Worm (Caenorhabditis elegans) whole organism, early embryonic: Measurements from ENCODE around the gene pid-1.

Experiments used
- B0310.2 ChIP-seq: sonication (generic microtip); optimal IDR thresholded peaks from 2 replicates; lab custom pipeline; 2016; ENCODE audit warnings: mild to moderate bottlenecking, missing genetic modification characterization, missing compliant biosample characterization
- F13C5.2 ChIP-seq: sonication (generic microtip); optimal IDR thresholded peaks from 2 replicates; lab custom pipeline; 2017; ENCODE audit warnings: mild to moderate bottlenecking, missing genetic modification characterization, inconsistent platforms, missing compliant biosample characterization
- aly-1 ChIP-seq: sonication (generic microtip); optimal IDR thresholded peaks from 2 replicates; lab custom pipeline; 2016; ENCODE audit warnings: missing genetic modification characterization, missing compliant biosample characterization
- ama-1 ChIP-seq: fragments of 150-350 bp; optimal IDR thresholded peaks from 2 replicates; lab custom pipeline; 2014
- ceh-13 ChIP-seq: fragments of 200-800 bp; sonication (Bioruptor generic); optimal IDR thresholded peaks from 2 replicates; lab custom pipeline; 2018; ENCODE audit warnings: mild to moderate bottlenecking, missing genetic modification characterization, missing compliant biosample characterization
- ceh-36 ChIP-seq: sonication (generic microtip); optimal IDR thresholded peaks from 2 replicates; lab custom pipeline; 2016; ENCODE audit warnings: missing genetic modification characterization, inconsistent platforms, missing compliant biosample characterization
- ets-7 ChIP-seq: sonication (generic microtip); optimal IDR thresholded peaks from 2 replicates; lab custom pipeline; 2016; ENCODE audit warnings: missing genotype, missing genetic modification characterization, missing compliant biosample characterization
- flt-1 ChIP-seq: fragments of 200-800 bp; sonication (Bioruptor generic); IDR thresholded peaks from 2 replicates; pipeline ENCODE4 v1.3.6; 2022; ENCODE audit warnings: missing genetic modification characterization, missing compliant biosample characterization
- hmbx-1 ChIP-seq: sonication (generic microtip); optimal IDR thresholded peaks from 2 replicates; lab custom pipeline; 2016; ENCODE audit warnings: mild to moderate bottlenecking, missing genetic modification characterization, missing compliant biosample characterization
- hmg-4 ChIP-seq: fragments of 200-800 bp; sonication (Bioruptor generic); optimal IDR thresholded peaks from 2 replicates; lab custom pipeline; 2018; ENCODE audit warnings: mild to moderate bottlenecking, missing genetic modification characterization, missing compliant biosample characterization
- hnd-1 ChIP-seq: sonication (generic microtip); optimal IDR thresholded peaks from 2 replicates; lab custom pipeline; 2016; ENCODE audit warnings: missing genetic modification characterization, missing compliant biosample characterization
- pes-1 ChIP-seq: fragments of 200-800 bp; sonication (Bioruptor generic); IDR thresholded peaks from 2 replicates; pipeline ENCODE4 v1.3.6; 2022; ENCODE audit warnings: missing genetic modification reagents, missing genetic modification characterization, missing compliant biosample characterization
- scrt-1 ChIP-seq: fragments of 200-800 bp; sonication (Bioruptor generic); IDR thresholded peaks from 2 replicates; pipeline ENCODE4 v1.3.6; 2022; ENCODE audit warnings: missing genetic modification characterization, missing compliant biosample characterization
- sea-1 ChIP-seq: fragments of 200-800 bp; sonication (Bioruptor generic); conservative IDR thresholded peaks from 2 replicates; pipeline ENCODE4 v1.3.6; 2022; ENCODE audit warnings: missing genetic modification characterization, missing compliant biosample characterization
- tbx-11 ChIP-seq: fragments of 200-800 bp; sonication (Bioruptor generic); IDR thresholded peaks from 2 replicates; pipeline ENCODE4 v1.3.6; 2022; ENCODE audit warnings: missing genetic modification characterization, missing compliant biosample characterization
- tbx-37 ChIP-seq: fragments of 200-800 bp; sonication (Bioruptor generic); conservative IDR thresholded peaks from 2 replicates; pipeline ENCODE4 v1.3.6; 2022; ENCODE audit warnings: missing genetic modification reagents, missing genetic modification characterization, missing compliant biosample characterization
- tra-4 ChIP-seq: sonication (generic microtip); optimal IDR thresholded peaks from 2 replicates; lab custom pipeline; 2017; ENCODE audit warnings: missing genetic modification characterization, missing compliant biosample characterization

The pid-1 gene

DNA sequence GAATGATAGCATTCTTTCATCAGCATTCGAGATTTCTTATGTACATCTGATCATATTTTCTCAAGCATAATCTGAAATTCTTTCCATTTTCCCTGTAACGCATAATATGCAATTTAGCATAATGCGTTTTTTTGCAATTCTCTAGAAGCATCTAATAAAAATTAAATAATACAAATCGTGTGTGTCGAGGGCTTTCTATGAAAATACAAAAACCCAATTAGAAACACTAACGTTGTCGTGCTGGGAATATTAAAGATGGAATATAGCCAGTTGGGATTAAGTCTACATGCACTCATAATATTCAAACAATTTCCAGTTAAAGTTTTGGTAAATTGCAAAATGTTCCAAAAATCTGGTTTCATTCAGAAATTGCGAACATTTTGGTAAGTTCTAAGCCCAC, 5.8 kb downstream of the pid-1 start, which contains the start of gene F18A1.1:
TSS of gene F18A1.1 (plus strand) at position 301 of the 400 bp plus-strand sequence.
- TF ChIP-seq tbx-37 (GFP tag; lab: Robert Waterston, UW): no peak
- no peak for TF ChIP-seq ceh-13
- TF ChIP-seq hnd-1 (tag; lab: Kevin White, UChicago): no peak
- TF ChIP-seq ama-1 (lab: Kevin White, UChicago): no peak

DNA sequence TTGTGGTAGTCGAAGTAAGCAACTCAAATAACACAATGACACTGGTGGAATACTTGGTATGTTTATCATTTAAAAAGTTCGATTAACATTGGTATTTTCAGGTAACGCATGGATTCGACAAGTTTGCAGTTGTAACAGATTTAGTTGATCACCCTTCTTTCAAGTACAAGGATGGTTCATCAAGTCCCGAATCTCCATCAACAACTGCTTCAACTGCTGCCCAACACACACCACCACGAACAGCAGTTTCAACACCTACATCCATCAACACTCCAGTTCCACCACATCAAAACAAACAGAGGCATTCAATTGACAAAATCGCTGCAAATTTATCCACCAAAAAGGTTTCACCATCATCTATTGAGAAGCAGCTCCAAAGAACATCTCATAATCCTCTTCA, 7.9 kb downstream of the pid-1 start:
- no peak for TF ChIP-seq tbx-11
- no peak for TF ChIP-seq ama-1 (lab: Kevin White, UChicago)
- TF ChIP-seq aly-1 (tag; lab: Kevin White, UChicago): no peak
- TF ChIP-seq ceh-13: no peak
- no peak for TF ChIP-seq B0310.2 (tag; lab: Kevin White, UChicago)

DNA sequence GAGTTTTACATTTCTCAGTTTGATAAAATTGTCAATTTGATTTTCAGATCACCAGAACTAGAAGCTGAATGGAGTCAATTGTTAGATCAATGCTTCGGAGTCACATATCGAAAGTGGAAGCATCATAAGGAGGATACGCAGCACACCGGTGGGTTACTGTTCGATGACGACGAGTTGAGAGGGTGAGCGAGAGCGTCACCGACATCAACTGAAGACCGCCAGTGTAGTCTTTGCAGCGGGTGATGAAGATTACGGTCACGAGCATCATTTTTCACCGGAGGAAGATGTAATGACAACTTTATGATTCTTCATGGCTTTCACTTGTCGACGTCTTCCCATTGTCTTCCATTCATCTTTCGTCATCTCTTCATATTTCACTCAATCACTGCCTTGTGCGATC, 8.5 kb downstream of the pid-1 start, which contains the start of gene lin-26:
TSS of gene lin-26 (plus strand) at position 301 of the 400 bp plus-strand sequence.
- no peak for TF ChIP-seq ceh-36 (tag; lab: Kevin White, UChicago)
- no peak for TF ChIP-seq tbx-11
- TF ChIP-seq pes-1 (GFP tag; lab: Robert Waterston, UW): no peak
- TF ChIP-seq ceh-13: no peak
- no peak for TF ChIP-seq hmbx-1
- TF ChIP-seq ama-1 (lab: Kevin White, UChicago): no peak
- no peak for TF ChIP-seq aly-1 (tag; lab: Kevin White, UChicago)
- TF ChIP-seq tra-4 (tag; lab: Kevin White, UChicago): no peak
- no peak for TF ChIP-seq F13C5.2 (tag; lab: Kevin White, UChicago)
- TF ChIP-seq ets-7 (tag; lab: Kevin White, UChicago): no peak
- TF ChIP-seq tbx-37 (GFP tag; lab: Robert Waterston, UW): no peak

DNA sequence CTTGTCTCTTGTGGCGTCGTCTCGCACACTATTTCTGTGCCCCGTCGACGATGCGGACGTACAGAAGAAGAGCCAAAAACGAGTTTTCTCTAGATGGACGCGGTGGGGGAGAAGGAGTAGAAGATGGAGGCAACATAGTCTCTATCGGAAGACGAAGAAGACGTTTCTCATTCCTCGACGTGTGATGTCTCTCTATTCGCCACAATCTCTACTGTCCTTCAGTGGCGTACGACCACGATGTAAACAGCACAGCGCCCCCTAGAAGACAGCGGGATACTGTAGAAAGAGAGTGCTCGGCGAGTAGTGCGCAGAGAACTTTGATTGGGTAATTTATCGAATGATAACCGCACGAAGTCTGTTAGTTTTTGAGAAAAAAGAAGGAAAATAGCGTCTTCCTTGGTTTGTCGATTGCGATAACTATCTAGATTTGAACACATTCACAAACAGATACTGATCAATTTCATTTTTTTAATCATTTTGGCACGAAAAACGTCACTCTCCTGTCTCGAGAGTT, 10.8 kb downstream of the pid-1 start:
- TF ChIP-seq hmg-4 (GFP tag; lab: Kevin White, UChicago): no peak
- no peak for TF ChIP-seq ets-7 (tag; lab: Kevin White, UChicago)
- no peak for TF ChIP-seq tbx-37 (GFP tag; lab: Robert Waterston, UW)
- TF ChIP-seq ceh-13: no peak
- TF ChIP-seq aly-1 (tag; lab: Kevin White, UChicago): no peak
- no peak for TF ChIP-seq ama-1 (lab: Kevin White, UChicago)
- TF ChIP-seq tbx-11: no peak
- no peak for TF ChIP-seq sea-1 (GFP tag; lab: Robert Waterston, UW)
- no peak for TF ChIP-seq hmbx-1
- no peak for TF ChIP-seq scrt-1 (GFP tag; lab: Robert Waterston, UW)
- TF ChIP-seq F13C5.2 (tag; lab: Kevin White, UChicago): no peak
- TF ChIP-seq tra-4 (tag; lab: Kevin White, UChicago): no peak
- TF ChIP-seq pes-1 (GFP tag; lab: Robert Waterston, UW): no peak

DNA sequence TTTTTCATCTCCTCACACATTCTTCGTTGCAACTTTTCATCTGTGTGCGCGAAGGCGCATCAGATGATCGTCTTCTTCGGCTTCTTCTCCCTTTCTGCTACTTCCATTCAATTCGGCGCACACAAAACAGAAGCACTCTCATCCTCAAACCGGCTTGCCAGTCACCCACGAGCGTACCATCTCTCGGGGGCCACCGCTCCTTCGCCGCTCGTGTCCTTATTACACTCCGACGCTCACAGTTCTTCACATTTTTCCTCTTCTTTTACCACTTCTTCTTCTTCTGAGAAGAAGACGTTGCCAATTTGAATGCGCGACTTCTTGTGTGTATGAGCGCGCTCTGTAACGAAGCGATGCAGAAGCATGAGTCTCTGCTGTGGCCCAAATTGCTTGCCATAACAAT, 11.8 kb downstream of the pid-1 start:
- TF ChIP-seq ets-7 (tag; lab: Kevin White, UChicago) (no peak), hmg-4 (GFP tag; lab: Kevin White, UChicago) (peak; percentile 23), F13C5.2 (tag; lab: Kevin White, UChicago) (no peak)

DNA sequence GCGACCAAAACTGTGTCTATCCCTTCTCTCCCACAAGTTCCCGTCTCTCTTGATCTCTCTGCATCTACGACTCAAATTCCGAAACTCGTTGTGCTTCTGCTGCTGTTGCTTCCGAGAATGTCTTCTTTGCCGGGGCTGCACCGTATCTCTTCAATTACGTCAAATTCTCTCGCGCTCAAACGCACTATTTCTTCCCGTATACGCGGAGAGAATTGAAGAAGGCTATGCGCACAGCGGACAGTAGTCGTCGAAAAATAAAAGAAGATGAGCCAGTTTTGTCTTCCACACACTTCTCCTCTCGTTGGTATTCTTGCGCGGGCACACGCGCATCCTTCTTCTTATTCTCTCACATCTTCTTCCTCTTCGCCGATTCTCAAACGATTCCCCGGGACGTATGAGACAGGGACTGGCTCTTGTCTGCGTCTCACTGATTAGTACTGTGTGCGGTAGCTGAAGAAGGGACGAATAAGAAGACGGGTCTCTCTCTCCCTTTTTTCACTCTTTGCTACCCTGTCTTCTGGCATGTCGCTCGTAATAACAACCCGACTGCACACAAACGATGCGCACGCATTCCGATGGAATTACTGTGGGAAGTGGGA, 13.9 kb downstream of the pid-1 start:
- no peak for TF ChIP-seq scrt-1 (GFP tag; lab: Robert Waterston, UW)
- TF ChIP-seq hmg-4 (GFP tag; lab: Kevin White, UChicago): peak; percentile 45
- no peak for TF ChIP-seq ceh-36 (tag; lab: Kevin White, UChicago)
- TF ChIP-seq hnd-1 (tag; lab: Kevin White, UChicago): no peak
- TF ChIP-seq ama-1 (lab: Kevin White, UChicago): no peak
- TF ChIP-seq B0310.2 (tag; lab: Kevin White, UChicago): no peak
- no peak for TF ChIP-seq tbx-37 (GFP tag; lab: Robert Waterston, UW)
- peak; percentile 40 for TF ChIP-seq aly-1 (tag; lab: Kevin White, UChicago)
- no peak for TF ChIP-seq hmbx-1
- peak; percentile 2 for TF ChIP-seq F13C5.2 (tag; lab: Kevin White, UChicago)
- no peak for TF ChIP-seq ceh-13
- TF ChIP-seq sea-1 (GFP tag; lab: Robert Waterston, UW): no peak
- no peak for TF ChIP-seq ets-7 (tag; lab: Kevin White, UChicago)
- 0 out of 2 replicates have a peak, but pooled peaks have one; percentile 37 for TF ChIP-seq tbx-11
- no peak for TF ChIP-seq tra-4 (tag; lab: Kevin White, UChicago)
- TF ChIP-seq pes-1 (GFP tag; lab: Robert Waterston, UW): no peak
- no peak for TF ChIP-seq flt-1 (GFP tag; lab: Robert Waterston, UW)

DNA sequence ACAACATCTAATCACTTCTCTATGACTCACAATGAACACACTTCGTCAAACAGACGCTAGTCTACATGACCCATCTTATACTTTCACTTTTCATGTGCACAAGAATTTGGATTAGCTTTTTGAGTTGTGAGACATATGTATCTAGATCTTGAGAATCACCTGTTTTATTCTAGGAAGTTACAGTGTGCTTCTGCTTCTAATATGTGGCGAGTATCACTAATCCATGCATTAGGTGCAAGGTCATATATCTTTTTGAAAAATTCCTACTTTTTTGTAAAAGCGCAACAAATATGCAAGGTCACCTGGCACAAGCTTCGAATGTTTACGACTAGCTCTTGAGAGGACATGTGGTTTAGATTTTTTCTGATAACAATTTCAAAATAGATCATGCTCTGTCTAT, 14.6 kb downstream of the pid-1 start:
- TF ChIP-seq hmbx-1 (no peak), tbx-11 (no peak), scrt-1 (GFP tag; lab: Robert Waterston, UW) (no peak), ama-1 (lab: Kevin White, UChicago) (no peak), aly-1 (tag; lab: Kevin White, UChicago) (no peak), flt-1 (GFP tag; lab: Robert Waterston, UW) (no peak), B0310.2 (tag; lab: Kevin White, UChicago) (no peak), pes-1 (GFP tag; lab: Robert Waterston, UW) (no peak), ceh-13 (no peak), ets-7 (tag; lab: Kevin White, UChicago) (no peak), tra-4 (tag; lab: Kevin White, UChicago) (no peak), F13C5.2 (tag; lab: Kevin White, UChicago) (no peak), ceh-36 (tag; lab: Kevin White, UChicago) (no peak), hmg-4 (GFP tag; lab: Kevin White, UChicago) (no peak), sea-1 (GFP tag; lab: Robert Waterston, UW) (no peak)
